Worm (Caenorhabditis elegans): ENCODE measurements around the gene nspc-4.

- TF ChIP-seq elt-4 (tag; optimal IDR thresholded peaks at IDR 0.05) (no peak), pax-1 (tag; optimal IDR thresholded peaks at IDR 0.05) (no peak), pha-4 (tag; optimal IDR thresholded peaks at IDR 0.05) (no peak)
Observed at ce11 chrX:8527950-8528349, 10.2 kb downstream of the nspc-4 start, which contains the start of gene flp-5.

All from whole organism, late embryonic.